Fruit fly (Drosophila melanogaster) whole organism, adult: Measurements from ENCODE around the gene Clc.

Source experiments
- CG12768 ChIP-seq: fragments of 200-800 bp; sonication (Bioruptor generic); optimal IDR thresholded peaks from 2 replicates; lab custom pipeline; 2017; ENCODE audit warnings: missing biosample characterization, missing genetic modification characterization, mild to moderate bottlenecking, moderate library complexity, missing genetic modification reagents
- CG14711 ChIP-seq: fragments of 200-800 bp; sonication (Bioruptor generic); optimal IDR thresholded peaks from 2 replicates; lab custom pipeline; 2018; ENCODE audit warnings: missing biosample characterization, mild to moderate bottlenecking, missing genetic modification characterization, moderate library complexity
- Clk ChIP-seq: fragments of 200-800 bp; sonication (Bioruptor generic); optimal IDR thresholded peaks from 2 replicates; lab custom pipeline; 2017; ENCODE audit warnings: missing biosample characterization, missing genetic modification characterization
- Hr96 ChIP-seq: fragments of 200-800 bp; sonication (Bioruptor generic); optimal IDR thresholded peaks from 2 replicates; lab custom pipeline; 2016; ENCODE audit warnings: missing biosample characterization, missing genetic modification characterization
- Mnt ChIP-seq: fragments of 200-800 bp; sonication (Bioruptor generic); optimal IDR thresholded peaks from 2 replicates; lab custom pipeline; 2016; ENCODE audit warnings: missing biosample characterization, mild to moderate bottlenecking, missing genetic modification characterization
- bab1 ChIP-seq: fragments of 200-800 bp; sonication (Bioruptor generic); optimal IDR thresholded peaks from 3 replicates; lab custom pipeline; 2019; ENCODE audit warnings: missing biosample characterization, mild to moderate bottlenecking, missing genetic modification characterization, moderate library complexity
- cic ChIP-seq: fragments of 200-800 bp; sonication (Bioruptor generic); optimal IDR thresholded peaks from 2 replicates; lab custom pipeline; 2017; ENCODE audit warnings: missing biosample characterization, mild to moderate bottlenecking, missing genetic modification characterization, moderate library complexity
- cnc ChIP-seq, 2 experiments: fragments of >200 bp; optimal IDR thresholded peaks; 2 replicates each; lab custom pipeline; 2017
- kay ChIP-seq: fragments of 200-800 bp; sonication (Bioruptor generic); peaks from one replicate; lab custom pipeline; 2016; ENCODE audit warnings: missing biosample characterization, missing genetic modification characterization, borderline replicate concordance
- ovo ChIP-seq: fragments of 200-800 bp; sonication (Bioruptor generic); optimal IDR thresholded peaks from 2 replicates; lab custom pipeline; 2016; ENCODE audit warnings: missing biosample characterization, missing genetic modification characterization
- pad ChIP-seq: fragments of 200-800 bp; sonication (Bioruptor generic); optimal IDR thresholded peaks from 3 replicates; lab custom pipeline; 2017; ENCODE audit warnings: missing biosample characterization, missing genetic modification characterization, mild to moderate bottlenecking, moderate library complexity, missing genetic modification reagents
- toe ChIP-seq: fragments of 200-800 bp; sonication (Bioruptor generic); optimal IDR thresholded peaks from 2 replicates; lab custom pipeline; 2016; ENCODE audit warnings: missing biosample characterization, missing genetic modification characterization

DNA sequence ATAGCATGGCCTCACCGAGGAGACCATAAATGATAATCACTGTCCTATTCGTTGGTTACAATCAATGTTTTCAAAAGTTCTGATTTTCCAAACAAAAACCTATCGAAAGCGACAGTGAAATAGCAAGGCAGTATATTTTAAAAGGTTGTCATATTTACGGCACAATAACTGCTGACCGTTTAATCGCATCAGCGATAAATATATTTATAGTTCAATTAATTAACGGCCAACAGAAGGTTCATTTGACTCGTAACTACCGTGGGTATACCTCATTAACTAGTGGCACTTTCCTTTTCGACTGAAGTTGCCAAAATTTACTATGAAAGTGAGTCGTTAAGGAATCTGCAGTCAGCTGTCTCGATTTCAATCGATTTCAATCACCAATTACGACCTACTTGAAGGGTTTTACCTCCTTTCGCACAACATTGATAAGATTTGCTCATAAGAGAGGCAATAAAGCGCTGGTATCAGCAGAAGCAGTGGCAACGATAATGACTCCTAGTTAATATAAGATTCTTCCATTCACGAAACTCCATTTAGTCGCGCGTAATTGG is 17.4 kb upstream of the Clc start, which contains the start of gene CG17147:
- TF ChIP-seq cnc (optimal IDR thresholded peaks at IDR 0.05; lab: Kevin White, UChicago) (no peak), CG14711 (tag; lab: Kevin White, UChicago) (no peak), Mnt (GFP tag; lab: Kevin White, UChicago) (no peak), kay (GFP tag; lab: Kevin White, UChicago) (no peak), CG12768 (GFP tag; lab: Kevin White, UChicago) (no peak), pad (no peak), Hr96 (GFP tag; lab: Kevin White, UChicago) (no peak), Clk (no peak), ovo (no peak), cic (GFP tag; lab: Kevin White, UChicago) (no peak), bab1 (GFP tag; lab: Kevin White, UChicago) (no peak), toe (GFP tag; lab: Kevin White, UChicago) (no peak)
